Fruit fly (Drosophila melanogaster) whole organism, prepupa: ENCODE data around the gene NetA.

Experiments
- Blimp-1 ChIP-seq: fragments of 200-800 bp; sonication (Bioruptor generic); optimal IDR thresholded peaks from 3 replicates; lab custom pipeline; 2017; ENCODE audit warnings: missing biosample characterization, missing genetic modification characterization, mild to moderate bottlenecking, moderate library complexity, missing genetic modification reagents
- CG10631 ChIP-seq: fragments of 200-800 bp; sonication (Bioruptor generic); optimal IDR thresholded peaks from 2 replicates; lab custom pipeline; 2016; ENCODE audit warnings: missing biosample characterization, missing genetic modification characterization
- CG10669 ChIP-seq: fragments of 200-800 bp; sonication (Bioruptor generic); optimal IDR thresholded peaks from 3 replicates; lab custom pipeline; 2018; ENCODE audit warnings: missing biosample characterization, mild to moderate bottlenecking, missing genetic modification characterization, moderate library complexity
- CG11294 ChIP-seq: fragments of 200-800 bp; sonication (Bioruptor generic); IDR thresholded peaks from 2 replicates; pipeline ENCODE4 v1.3.6; 2022; ENCODE audit warnings: missing biosample characterization, missing genetic modification characterization
- CG11902 ChIP-seq: fragments of 200-800 bp; sonication (Bioruptor generic); optimal IDR thresholded peaks from 3 replicates; lab custom pipeline; 2016; ENCODE audit warnings: missing biosample characterization, missing genetic modification characterization
- CG1621 ChIP-seq: fragments of 200-800 bp; sonication (Bioruptor generic); optimal IDR thresholded peaks from 3 replicates; lab custom pipeline; 2018; ENCODE audit warnings: missing biosample characterization, mild to moderate bottlenecking, missing genetic modification characterization
- CG16779 ChIP-seq: fragments of 200-800 bp; sonication (Bioruptor generic); optimal IDR thresholded peaks from 3 replicates; lab custom pipeline; 2017; ENCODE audit warnings: missing biosample characterization, mild to moderate bottlenecking, missing genetic modification characterization
- CG3032 ChIP-seq: fragments of 200-800 bp; optimal IDR thresholded peaks from 2 replicates; lab custom pipeline; 2019; ENCODE audit warnings: missing biosample characterization, mild to moderate bottlenecking, missing genetic modification characterization, moderate library complexity
- CG31627 ChIP-seq: fragments of 200-800 bp; sonication (Bioruptor generic); optimal IDR thresholded peaks from 3 replicates; lab custom pipeline; 2016; ENCODE audit warnings: missing biosample characterization, missing genetic modification characterization
- CG32006 ChIP-seq: fragments of 200-800 bp; sonication (Bioruptor generic); optimal IDR thresholded peaks from 3 replicates; lab custom pipeline; 2017; ENCODE audit warnings: missing biosample characterization, mild to moderate bottlenecking, missing genetic modification characterization
- CG34406 ChIP-seq: fragments of 200-800 bp; sonication (Bioruptor generic); optimal IDR thresholded peaks from 3 replicates; lab custom pipeline; 2016; ENCODE audit warnings: missing biosample characterization, missing genetic modification characterization
- CG3919 ChIP-seq: fragments of 200-800 bp; sonication (Bioruptor generic); optimal IDR thresholded peaks from 3 replicates; lab custom pipeline; 2016; ENCODE audit warnings: missing biosample characterization, missing genetic modification characterization
- CG4318 ChIP-seq: fragments of 200-800 bp; sonication (Bioruptor generic); optimal IDR thresholded peaks from 3 replicates; lab custom pipeline; 2017; ENCODE audit warnings: missing biosample characterization, mild to moderate bottlenecking, missing genetic modification characterization
- CG6163 ChIP-seq: fragments of 200-800 bp; sonication (Bioruptor generic); IDR thresholded peaks from 3 replicates; pipeline ENCODE4 v1.3.6; 2022; ENCODE audit warnings: missing biosample characterization, missing genetic modification characterization
- CG6276 ChIP-seq: fragments of 200-800 bp; sonication (Bioruptor generic); optimal IDR thresholded peaks from 2 replicates; lab custom pipeline; 2017; ENCODE audit warnings: missing biosample characterization, mild to moderate bottlenecking, missing genetic modification characterization
- CG6808 ChIP-seq: fragments of 200-800 bp; sonication (Bioruptor generic); optimal IDR thresholded peaks from 3 replicates; lab custom pipeline; 2017; ENCODE audit warnings: missing biosample characterization, missing genetic modification characterization, mild to moderate bottlenecking, moderate library complexity, missing genetic modification reagents
- CG6854 ChIP-seq: fragments of 200-800 bp; sonication (Bioruptor generic); optimal IDR thresholded peaks from 2 replicates; lab custom pipeline; 2017; ENCODE audit warnings: missing biosample characterization, mild to moderate bottlenecking, missing genetic modification characterization
- CG7368 ChIP-seq: fragments of 200-800 bp; sonication (Bioruptor generic); optimal IDR thresholded peaks from 3 replicates; lab custom pipeline; 2016; ENCODE audit warnings: missing biosample characterization, missing genetic modification characterization
- CG8119 ChIP-seq: fragments of 200-800 bp; sonication (Bioruptor generic); IDR thresholded peaks from 3 replicates; pipeline ENCODE4 v1.3.6; 2022; ENCODE audit warnings: missing biosample characterization, missing genetic modification characterization
- CG8319 ChIP-seq: fragments of 200-800 bp; sonication (Bioruptor generic); optimal IDR thresholded peaks from 3 replicates; lab custom pipeline; 2016; ENCODE audit warnings: missing biosample characterization, missing genetic modification characterization
- CG8632 ChIP-seq: fragments of 200-800 bp; sonication (Bioruptor generic); optimal IDR thresholded peaks from 3 replicates; lab custom pipeline; 2016; ENCODE audit warnings: missing biosample characterization, missing genetic modification characterization
- CG9139 ChIP-seq: fragments of 200-800 bp; sonication (Bioruptor generic); optimal IDR thresholded peaks from 3 replicates; lab custom pipeline; 2017; ENCODE audit warnings: missing biosample characterization, mild to moderate bottlenecking, missing genetic modification characterization
- Eip75B ChIP-seq: fragments of 200-800 bp; sonication (Bioruptor generic); optimal IDR thresholded peaks from 3 replicates; lab custom pipeline; 2016; ENCODE audit warnings: missing biosample characterization, missing genetic modification characterization
- Eip78C ChIP-seq: fragments of 200-800 bp; sonication (Bioruptor generic); peaks from one replicate; lab custom pipeline; 2016; ENCODE audit warnings: missing biosample characterization, missing genetic modification characterization
- Eip93F ChIP-seq: fragments of 200-800 bp; sonication (Bioruptor generic); optimal IDR thresholded peaks from 2 replicates; lab custom pipeline; 2016; ENCODE audit warnings: missing biosample characterization, mild to moderate bottlenecking, missing genetic modification characterization
- Ets21C ChIP-seq: fragments of 200-800 bp; sonication (Bioruptor generic); optimal IDR thresholded peaks from 3 replicates; lab custom pipeline; 2016; ENCODE audit warnings: missing biosample characterization, missing genetic modification characterization
- Ets96B ChIP-seq: fragments of 200-800 bp; optimal IDR thresholded peaks from 2 replicates; lab custom pipeline; 2019; ENCODE audit warnings: missing biosample characterization, mild to moderate bottlenecking, missing genetic modification characterization, moderate library complexity
- Gug ChIP-seq: fragments of 200-800 bp; sonication (Bioruptor generic); IDR thresholded peaks from 2 replicates; pipeline ENCODE4 v1.3.6; 2022; ENCODE audit warnings: missing biosample characterization, missing genetic modification characterization
- Hr38 ChIP-seq: sonication (Bioruptor generic); optimal IDR thresholded peaks from 2 replicates; lab custom pipeline; 2016; ENCODE audit warnings: missing biosample characterization, missing genetic modification characterization
- Hr4 ChIP-seq: fragments of 200-800 bp; sonication (Bioruptor generic); optimal IDR thresholded peaks from 3 replicates; lab custom pipeline; 2016; ENCODE audit warnings: missing biosample characterization, missing genetic modification characterization
- Lpt ChIP-seq: fragments of 200-800 bp; sonication (Bioruptor generic); optimal IDR thresholded peaks from 3 replicates; lab custom pipeline; 2016; ENCODE audit warnings: missing biosample characterization, missing genetic modification characterization
- Met ChIP-seq: fragments of 200-800 bp; sonication (Bioruptor generic); optimal IDR thresholded peaks from 3 replicates; lab custom pipeline; 2016; ENCODE audit warnings: missing biosample characterization, missing genetic modification characterization
- OdsH ChIP-seq: fragments of 200-800 bp; sonication (Bioruptor generic); optimal IDR thresholded peaks from 3 replicates; lab custom pipeline; 2016; ENCODE audit warnings: missing biosample characterization, missing genetic modification characterization
- Smox ChIP-seq: fragments of 200-800 bp; sonication (Bioruptor generic); optimal IDR thresholded peaks from 3 replicates; lab custom pipeline; 2016; ENCODE audit warnings: missing biosample characterization, missing genetic modification characterization
- Sox102F ChIP-seq: fragments of 200-800 bp; sonication (Bioruptor generic); optimal IDR thresholded peaks from 2 replicates; lab custom pipeline; 2016; ENCODE audit warnings: missing biosample characterization, mild to moderate bottlenecking, missing genetic modification characterization
- Sox14 ChIP-seq: fragments of 200-800 bp; sonication (Bioruptor generic); optimal IDR thresholded peaks from 3 replicates; lab custom pipeline; 2016; ENCODE audit warnings: missing biosample characterization, missing genetic modification characterization
- Sox15 ChIP-seq: fragments of 200-800 bp; sonication (Bioruptor generic); optimal IDR thresholded peaks from 3 replicates; lab custom pipeline; 2016; ENCODE audit warnings: missing biosample characterization, missing genetic modification characterization
- achi ChIP-seq: fragments of 200-800 bp; sonication (Bioruptor generic); optimal IDR thresholded peaks from 3 replicates; lab custom pipeline; 2016; ENCODE audit warnings: missing biosample characterization, missing genetic modification characterization
- cyc ChIP-seq: fragments of 200-800 bp; sonication (Bioruptor generic); optimal IDR thresholded peaks from 3 replicates; lab custom pipeline; 2016; ENCODE audit warnings: missing biosample characterization, missing genetic modification characterization
- dac ChIP-seq: fragments of 200-800 bp; sonication (Bioruptor generic); optimal IDR thresholded peaks from 2 replicates; lab custom pipeline; 2017; ENCODE audit warnings: missing biosample characterization, mild to moderate bottlenecking, missing genetic modification characterization
- dsx ChIP-seq: fragments of 200-800 bp; optimal IDR thresholded peaks from 3 replicates; lab custom pipeline; 2019; ENCODE audit warnings: missing biosample characterization, mild to moderate bottlenecking, missing genetic modification characterization, moderate library complexity; ENCODE audit not compliant: poor library complexity, severe bottlenecking
- eg ChIP-seq: fragments of 200-800 bp; sonication (Bioruptor generic); IDR thresholded peaks from 3 replicates; pipeline ENCODE4 v1.3.6; 2022; ENCODE audit warnings: missing biosample characterization, missing genetic modification characterization
- esn ChIP-seq: fragments of 200-800 bp; sonication (Bioruptor generic); optimal IDR thresholded peaks from 2 replicates; lab custom pipeline; 2016; ENCODE audit warnings: missing biosample characterization, mild to moderate bottlenecking, missing genetic modification characterization, moderate library complexity
- fd85E ChIP-seq: fragments of 200-800 bp; sonication (Bioruptor generic); optimal IDR thresholded peaks from 3 replicates; lab custom pipeline; 2016; ENCODE audit warnings: missing biosample characterization, missing genetic modification characterization
- fkh ChIP-seq: fragments of 200-800 bp; sonication (Bioruptor generic); optimal IDR thresholded peaks from 3 replicates; lab custom pipeline; 2017; ENCODE audit warnings: missing biosample characterization, mild to moderate bottlenecking, missing genetic modification characterization, moderate library complexity
- lz ChIP-seq: fragments of 200-800 bp; sonication (Bioruptor generic); optimal IDR thresholded peaks from 3 replicates; lab custom pipeline; 2016; ENCODE audit warnings: missing biosample characterization, missing genetic modification characterization
- net ChIP-seq: fragments of 200-800 bp; sonication (Bioruptor generic); optimal IDR thresholded peaks from 3 replicates; lab custom pipeline; 2016; ENCODE audit warnings: missing biosample characterization, missing genetic modification characterization
- pdm3 ChIP-seq: fragments of 200-800 bp; sonication (Bioruptor generic); optimal IDR thresholded peaks from 3 replicates; lab custom pipeline; 2016; ENCODE audit warnings: missing biosample characterization, missing genetic modification characterization
- salr ChIP-seq, 2 experiments: fragments of 200-800 bp; sonication (Bioruptor generic); optimal IDR thresholded peaks; 3 replicates each; lab custom pipeline; 2016 to 2018; ENCODE audit warnings: missing biosample characterization in 2 of 2, missing genetic modification characterization in 2 of 2, mild to moderate bottlenecking in 1 of 2
- spab ChIP-seq: fragments of 200-800 bp; sonication (Bioruptor generic); optimal IDR thresholded peaks from 2 replicates; lab custom pipeline; 2017; ENCODE audit warnings: missing biosample characterization, mild to moderate bottlenecking, missing genetic modification characterization, missing genetic modification reagents
- svp ChIP-seq: fragments of 200-800 bp; sonication (Bioruptor generic); peaks from one replicate; lab custom pipeline; 2016; ENCODE audit warnings: missing biosample characterization, missing genetic modification characterization
- topi ChIP-seq: fragments of 200-800 bp; sonication (Bioruptor generic); optimal IDR thresholded peaks from 3 replicates; lab custom pipeline; 2016; ENCODE audit warnings: missing biosample characterization, missing genetic modification characterization
- vri ChIP-seq: fragments of 200-800 bp; sonication (Bioruptor generic); optimal IDR thresholded peaks from 3 replicates; lab custom pipeline; 2016; ENCODE audit warnings: missing biosample characterization, mild to moderate bottlenecking, missing genetic modification characterization

Gene NetA

dm6 chrX:14678128-14678527, 24.4 kb upstream of the NetA start:
- TF ChIP-seq Smox (peak; percentile 40), Eip75B (GFP tag; lab: Kevin White, UChicago) (no peak), CG8632 (GFP tag; lab: Kevin White, UChicago) (no peak), salr (GFP tag; optimal IDR thresholded peaks at IDR 0.05; lab: Kevin White, UChicago) (no peak), CG34406 (peak; percentile 9), CG4318 (no peak), Ets21C (no peak), CG31627 (GFP tag; lab: Kevin White, UChicago) (peak; percentile 16), CG6854 (GFP tag; lab: Kevin White, UChicago) (no peak), eg (no peak), Met (GFP tag; lab: Kevin White, UChicago) (peak; percentile 61), Eip78C (GFP tag; lab: Kevin White, UChicago) (peak; percentile 82), CG8119 (GFP tag; lab: Robert Waterston, UW) (0 out of 3 replicates have a peak, but pooled peaks have one; percentile 21), fd85E (GFP tag; lab: Kevin White, UChicago) (no peak), CG8319 (GFP tag; lab: Kevin White, UChicago) (no peak), Gug (GFP tag; lab: Robert Waterston, UW) (no peak), CG9139 (no peak), spab (GFP tag; lab: Kevin White, UChicago) (no peak), CG10669 (GFP tag; lab: Kevin White, UChicago) (peak; percentile 2), CG7368 (GFP tag; lab: Kevin White, UChicago) (no peak), CG1621 (tag; lab: Kevin White, UChicago) (no peak), net (no peak), dac (GFP tag; lab: Kevin White, UChicago) (no peak), fkh (GFP tag; lab: Kevin White, UChicago) (no peak), CG6808 (GFP tag; lab: Kevin White, UChicago) (peak; percentile 1), CG11902 (GFP tag; lab: Kevin White, UChicago) (no peak), Lpt (no peak), Eip93F (GFP tag; lab: Kevin White, UChicago) (no peak), Hr38 (GFP tag; lab: Kevin White, UChicago) (no peak), dsx (GFP tag; lab: Kevin White, UChicago) (peak; percentile 26), Hr4 (GFP tag; lab: Kevin White, UChicago) (peak; percentile 15), Sox15 (GFP tag; lab: Kevin White, UChicago) (no peak), Sox102F (no peak), Sox14 (GFP tag; lab: Kevin White, UChicago) (peak; percentile 0), Blimp-1 (GFP tag; lab: Kevin White, UChicago) (no peak), CG16779 (tag; lab: Kevin White, UChicago) (no peak), lz (peak; percentile 27), CG32006 (peak; percentile 14), vri (no peak), topi (GFP tag; lab: Kevin White, UChicago) (peak; percentile 47), OdsH (peak; percentile 22), CG6276 (no peak), CG3919 (GFP tag; lab: Kevin White, UChicago) (peak; percentile 45), esn (peak; percentile 53), CG3032 (peak; percentile 31), svp (GFP tag; lab: Kevin White, UChicago) (peak; percentile 81), CG6163 (peak; percentile 46; the same call in 1 of the 3 replicates), achi (GFP tag; lab: Kevin White, UChicago) (peak; percentile 22), CG10631 (GFP tag; lab: Kevin White, UChicago) (no peak), Ets96B (tag; lab: Kevin White, UChicago) (peak; percentile 42), CG11294 (GFP tag; lab: Robert Waterston, UW) (no peak), cyc (GFP tag; lab: Kevin White, UChicago) (peak; percentile 16), pdm3 (GFP tag; lab: Kevin White, UChicago) (peak; percentile 15)
